Fruit fly (Drosophila melanogaster): ENCODE data around the gene vn.
A peak's percentile ranks its signal among the peaks of the same experiment; 100 is the strongest.

The vn gene

DNA sequence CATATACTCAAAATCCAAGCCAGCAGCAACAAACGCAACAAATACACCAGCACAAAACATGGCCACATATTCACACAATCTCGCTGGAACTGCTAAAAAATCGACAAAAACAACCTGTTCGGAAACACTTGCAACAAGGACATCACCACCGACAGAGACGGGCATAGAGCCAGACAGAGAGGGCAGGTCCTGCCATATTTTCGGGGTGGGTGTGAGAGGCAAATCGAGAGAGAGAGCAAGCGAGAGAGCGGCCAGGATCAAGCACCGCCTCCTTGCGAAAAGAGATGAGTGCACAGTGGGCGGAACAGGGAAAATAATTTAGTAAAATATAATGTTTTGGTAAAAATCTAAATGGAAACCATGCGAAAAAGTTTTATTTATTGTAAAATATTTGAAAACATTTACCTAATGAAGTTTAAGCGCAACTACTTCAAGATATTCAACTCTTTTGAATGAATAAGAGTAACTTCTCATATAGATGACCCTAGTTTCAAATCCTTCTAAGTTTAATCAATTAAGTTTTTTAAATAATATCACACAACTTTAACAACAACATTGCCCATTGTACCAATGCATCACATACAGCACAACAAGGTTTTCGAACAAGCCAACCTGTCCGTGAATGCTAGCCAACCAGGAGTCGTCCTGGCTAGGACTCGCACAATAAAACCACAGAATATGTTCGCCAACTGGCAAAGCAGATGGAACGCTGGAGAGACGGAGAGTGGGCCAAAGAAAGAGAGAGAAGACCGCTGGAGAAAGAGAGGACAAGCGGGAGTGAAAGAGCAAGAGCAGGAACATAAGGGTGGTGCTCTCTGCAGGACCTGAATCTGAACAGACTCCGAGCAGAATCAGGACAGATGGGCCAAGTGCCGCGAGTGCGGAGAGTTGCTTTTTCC is 36.1 kb upstream of the vn start (continued):
- no peak for TF ChIP-seq Ptx1 (GFP tag; IDR thresholded peaks at IDR 0.05)
- no peak for TF ChIP-seq tin (GFP tag; optimal IDR thresholded peaks at IDR 0.05)
- TF ChIP-seq CG15479 (GFP tag; optimal IDR thresholded peaks at IDR 0.05): no peak
- no peak; the same call in 2 of the 3 replicates for TF ChIP-seq CG7357 (GFP tag; IDR thresholded peaks at IDR 0.05)
- TF ChIP-seq ase (GFP tag; IDR thresholded peaks at IDR 0.05): no peak
- TF ChIP-seq CG7786 (GFP tag; optimal IDR thresholded peaks at IDR 0.05): peak; percentile 57
- TF ChIP-seq CG11456 (GFP tag; IDR thresholded peaks at IDR 0.05): no peak
- TF ChIP-seq p53 (GFP tag; optimal IDR thresholded peaks at IDR 0.05): no peak
- peak; percentile 60 for TF ChIP-seq Hmr (GFP tag; optimal IDR thresholded peaks at IDR 0.05)
- no peak for TF ChIP-seq tup (GFP tag; optimal IDR thresholded peaks at IDR 0.05)
- no peak for TF ChIP-seq CG10959 (GFP tag; IDR thresholded peaks at IDR 0.05)
- TF ChIP-seq HLH4C (GFP tag; IDR thresholded peaks at IDR 0.05; ENCODE audit: partially characterized antibody): no peak
- TF ChIP-seq CG11398 (GFP tag; optimal IDR thresholded peaks at IDR 0.05): peak; percentile 21
- TF ChIP-seq slp2 (GFP tag; optimal IDR thresholded peaks at IDR 0.05): peak; percentile 29
- TF ChIP-seq Gsc (GFP tag; IDR thresholded peaks at IDR 0.05): no peak
- no peak for TF ChIP-seq sens-2 (GFP tag; IDR thresholded peaks at IDR 0.05)
- no peak for TF ChIP-seq Nf-YA (GFP tag; IDR thresholded peaks at IDR 0.05)
- no peak for TF ChIP-seq HHEX (GFP tag; optimal IDR thresholded peaks at IDR 0.05)
- no peak for TF ChIP-seq Opbp (GFP tag; IDR thresholded peaks at IDR 0.05; ENCODE audit: partially characterized antibody)
- TF ChIP-seq CG1792 (GFP tag; optimal IDR thresholded peaks at IDR 0.05): no peak
- no peak for TF ChIP-seq NC2α (GFP tag; optimal IDR thresholded peaks at IDR 0.05)
- TF ChIP-seq HLH54F (GFP tag; optimal IDR thresholded peaks at IDR 0.05): peak; percentile 38
- TF ChIP-seq CG7556 (GFP tag; optimal IDR thresholded peaks at IDR 0.05): peak; percentile 85
- TF ChIP-seq ham (GFP tag; IDR thresholded peaks at IDR 0.05): no peak
- no peak for TF ChIP-seq CG1647 (GFP tag; optimal IDR thresholded peaks at IDR 0.05)
- peak; percentile 76 for TF ChIP-seq nmo (GFP tag; optimal IDR thresholded peaks at IDR 0.05)
- TF ChIP-seq D19B (GFP tag; optimal IDR thresholded peaks at IDR 0.05): no peak
- no peak for TF ChIP-seq pfk (GFP tag; optimal IDR thresholded peaks at IDR 0.05)
- peak; percentile 71 for TF ChIP-seq Oli (tag; optimal IDR thresholded peaks at IDR 0.05)
- TF ChIP-seq Max (GFP tag; optimal IDR thresholded peaks at IDR 0.05): no peak
- TF ChIP-seq CG13424 (tag; optimal IDR thresholded peaks at IDR 0.05): peak; percentile 71
- peak; percentile 17 for TF ChIP-seq Bteb2 (GFP tag; optimal IDR thresholded peaks at IDR 0.05)
- TF ChIP-seq ATbp (GFP tag; optimal IDR thresholded peaks at IDR 0.05): peak; percentile 59
- no peak for TF ChIP-seq Blimp-1 (GFP tag; optimal IDR thresholded peaks at IDR 0.05)
- no peak for TF ChIP-seq D19A (tag; optimal IDR thresholded peaks at IDR 0.05)
- TF ChIP-seq CG4404 (GFP tag; IDR thresholded peaks at IDR 0.05): no peak
- TF ChIP-seq CG4707 (GFP tag; optimal IDR thresholded peaks at IDR 0.05): peak; percentile 91
- TF ChIP-seq Poxn (GFP tag; IDR thresholded peaks at IDR 0.05): no peak
- TF ChIP-seq dan (GFP tag; IDR thresholded peaks at IDR 0.05): no peak
- no peak for TF ChIP-seq Stat92E (GFP tag; optimal IDR thresholded peaks at IDR 0.05)
- TF ChIP-seq CG3838 (GFP tag; optimal IDR thresholded peaks at IDR 0.05): no peak
- peak; percentile 11 for TF ChIP-seq CG4424 (GFP tag; optimal IDR thresholded peaks at IDR 0.05)
- no peak for TF ChIP-seq CG9932 (GFP tag; IDR thresholded peaks at IDR 0.05)
- no peak for TF ChIP-seq pan (optimal IDR thresholded peaks at IDR 0.05)
- peak in 1 of 2 experiments; percentile 41 for TF ChIP-seq pan (GFP tag; optimal IDR thresholded peaks at IDR 0.05 in 1 of 2, IDR thresholded peaks at IDR 0.05 in 1 of 2)
- TF ChIP-seq CG7839 (tag; optimal IDR thresholded peaks at IDR 0.05): peak; percentile 84
- peak; percentile 75 for TF ChIP-seq CG17328 (GFP tag; IDR thresholded peaks at IDR 0.05)
- TF ChIP-seq ro (GFP tag; IDR thresholded peaks at IDR 0.05): no peak
- TF ChIP-seq cg (GFP tag; optimal IDR thresholded peaks at IDR 0.05): no peak

Measured in whole organism, embryonic.